Fruit fly (Drosophila melanogaster) whole organism, embryonic: ENCODE results near the gene ATPsynO.

Source experiments
- Antp ChIP-seq: fragments of 200-800 bp; sonication (Bioruptor generic); optimal IDR thresholded peaks from 3 replicates; lab custom pipeline; 2016; ENCODE audit warnings: missing biosample characterization, missing genetic modification characterization
- CG10979 ChIP-seq: fragments of 200-800 bp; sonication (Bioruptor generic); optimal IDR thresholded peaks from 2 replicates; lab custom pipeline; 2018; ENCODE audit warnings: missing biosample characterization, mild to moderate bottlenecking, missing genetic modification characterization, moderate library complexity
- CG13894 ChIP-seq: fragments of 200-800 bp; sonication (Bioruptor generic); optimal IDR thresholded peaks from 3 replicates; lab custom pipeline; 2018; ENCODE audit warnings: missing biosample characterization, mild to moderate bottlenecking, missing genetic modification characterization, moderate library complexity
- CG14710 ChIP-seq: fragments of 200-800 bp; sonication (Bioruptor generic); optimal IDR thresholded peaks from 3 replicates; lab custom pipeline; 2019; ENCODE audit warnings: missing biosample characterization, mild to moderate bottlenecking, missing genetic modification characterization, moderate library complexity
- CG16813 ChIP-seq: fragments of 200-800 bp; sonication (Bioruptor generic); IDR thresholded peaks from 3 replicates; pipeline ENCODE4 v1.3.6; 2022; ENCODE audit warnings: missing biosample characterization, missing genetic modification characterization; ENCODE audit not compliant: partially characterized antibody
- CG2202 ChIP-seq: fragments of 200-800 bp; sonication (Bioruptor generic); optimal IDR thresholded peaks from 2 replicates; lab custom pipeline; 2018; ENCODE audit warnings: missing biosample characterization, mild to moderate bottlenecking, missing genetic modification characterization
- CG30431 ChIP-seq: fragments of 200-800 bp; sonication (Bioruptor generic); optimal IDR thresholded peaks from 2 replicates; lab custom pipeline; 2017; ENCODE audit warnings: missing biosample characterization, missing genetic modification characterization
- CG31224 ChIP-seq: fragments of 200-800 bp; sonication (Bioruptor generic); IDR thresholded peaks from 2 replicates; pipeline ENCODE4 v1.3.6; 2022; ENCODE audit warnings: missing biosample characterization, missing genetic modification characterization
- CG33213 ChIP-seq: fragments of 200-800 bp; sonication (Bioruptor generic); optimal IDR thresholded peaks from 3 replicates; lab custom pipeline; 2016; ENCODE audit warnings: missing biosample characterization, missing genetic modification characterization
- CG33557 ChIP-seq: fragments of 200-800 bp; sonication (Bioruptor generic); optimal IDR thresholded peaks from 2 replicates; lab custom pipeline; 2019; ENCODE audit warnings: missing biosample characterization, mild to moderate bottlenecking, missing genetic modification characterization, moderate library complexity
- CG34422 ChIP-seq: fragments of 200-800 bp; sonication (Bioruptor generic); IDR thresholded peaks from 3 replicates; pipeline ENCODE4 v1.3.6; 2022; ENCODE audit warnings: missing biosample characterization, missing genetic modification characterization
- CG7372 ChIP-seq: fragments of 200-800 bp; sonication (Bioruptor generic); IDR thresholded peaks from 2 replicates; pipeline ENCODE4 v1.3.6; 2022; ENCODE audit warnings: missing biosample characterization, missing genetic modification characterization
- CG7987 ChIP-seq: fragments of 200-800 bp; sonication (Bioruptor generic); optimal IDR thresholded peaks from 2 replicates; lab custom pipeline; 2018; ENCODE audit warnings: missing biosample characterization, mild to moderate bottlenecking, missing genetic modification characterization, moderate library complexity
- CG9817 ChIP-seq: fragments of 200-800 bp; sonication (Bioruptor generic); optimal IDR thresholded peaks from 2 replicates; lab custom pipeline; 2018; ENCODE audit warnings: missing biosample characterization, mild to moderate bottlenecking, missing genetic modification characterization, moderate library complexity
- Drgx ChIP-seq: fragments of 200-800 bp; sonication (Bioruptor generic); IDR thresholded peaks from 2 replicates; pipeline ENCODE4 v1.3.6; 2022; ENCODE audit warnings: missing biosample characterization, missing genetic modification characterization
- Fer2 ChIP-seq: fragments of 200-800 bp; sonication (Bioruptor generic); optimal IDR thresholded peaks from 2 replicates; lab custom pipeline; 2018; ENCODE audit warnings: missing biosample characterization, mild to moderate bottlenecking, missing genetic modification characterization, moderate library complexity
- Hmr ChIP-seq: fragments of 200-800 bp; sonication (Bioruptor generic); optimal IDR thresholded peaks from 3 replicates; lab custom pipeline; 2017; ENCODE audit warnings: mild to moderate bottlenecking, missing biosample characterization, missing genetic modification reagents, missing genetic modification characterization
- Lhr ChIP-seq: fragments of 200-800 bp; sonication (Bioruptor generic); optimal IDR thresholded peaks from 3 replicates; lab custom pipeline; 2017; ENCODE audit warnings: mild to moderate bottlenecking, missing biosample characterization, missing genetic modification reagents, missing genetic modification characterization
- MTF-1 ChIP-seq: fragments of 200-800 bp; sonication (Bioruptor generic); optimal IDR thresholded peaks from 2 replicates; lab custom pipeline; 2018; ENCODE audit warnings: missing biosample characterization, mild to moderate bottlenecking, missing genetic modification characterization, borderline replicate concordance
- NC2α ChIP-seq: fragments of 200-800 bp; sonication (Bioruptor generic); optimal IDR thresholded peaks from 2 replicates; lab custom pipeline; 2016; ENCODE audit warnings: missing biosample characterization, missing genetic modification characterization
- NC2β ChIP-seq: fragments of 200-800 bp; sonication (Bioruptor generic); optimal IDR thresholded peaks from 2 replicates; lab custom pipeline; 2016; ENCODE audit warnings: missing biosample characterization, missing genetic modification characterization
- Pdp1 ChIP-seq, 2 experiments: fragments of 200-800 bp; sonication (Bioruptor generic); optimal IDR thresholded peaks; 3 replicates each; lab custom pipeline; 2016; ENCODE audit warnings: missing biosample characterization in 2 of 2, missing genetic modification characterization in 2 of 2, mild to moderate bottlenecking in 1 of 2, moderate library complexity in 1 of 2
- Ptx1 ChIP-seq: fragments of 200-800 bp; sonication (Bioruptor generic); IDR thresholded peaks from 2 replicates; pipeline ENCODE4 v1.3.6; 2022; ENCODE audit warnings: missing biosample characterization, missing genetic modification characterization
- Rx ChIP-seq: fragments of 200-800 bp; sonication (Bioruptor generic); IDR thresholded peaks from 2 replicates; pipeline ENCODE4 v1.3.6; 2022; ENCODE audit warnings: missing biosample characterization, missing genetic modification characterization
- Xbp1 ChIP-seq: fragments of 200-800 bp; sonication (Bioruptor generic); optimal IDR thresholded peaks from 3 replicates; lab custom pipeline; 2016; ENCODE audit warnings: missing biosample characterization, mild to moderate bottlenecking, missing genetic modification characterization
- bab2 ChIP-seq: fragments of 200-800 bp; sonication (Bioruptor generic); optimal IDR thresholded peaks from 2 replicates; lab custom pipeline; 2016; ENCODE audit warnings: missing biosample characterization, missing genetic modification characterization
- chinmo ChIP-seq: fragments of 200-800 bp; sonication (Bioruptor generic); IDR thresholded peaks from 4 replicates; pipeline ENCODE4 v1.3.6; 2022; ENCODE audit warnings: missing biosample characterization, missing genetic modification characterization; ENCODE audit not compliant: partially characterized antibody
- corto ChIP-seq: fragments of 200-800 bp; sonication (Bioruptor generic); optimal IDR thresholded peaks from 2 replicates; lab custom pipeline; 2016; ENCODE audit warnings: missing biosample characterization, mild to moderate bottlenecking, missing genetic modification characterization, moderate library complexity
- danr ChIP-seq: fragments of 200-800 bp; sonication (Bioruptor generic); IDR thresholded peaks from 2 replicates; pipeline ENCODE4 v1.3.6; 2022; ENCODE audit warnings: missing biosample characterization, missing genetic modification characterization
- ems ChIP-seq: fragments of 200-800 bp; sonication (Bioruptor generic); optimal IDR thresholded peaks from 3 replicates; lab custom pipeline; 2016; ENCODE audit warnings: missing biosample characterization, missing genetic modification characterization
- hb ChIP-seq: fragments of 200-800 bp; sonication (Bioruptor generic); IDR thresholded peaks from 3 replicates; pipeline ENCODE4 v1.3.6; 2022; ENCODE audit warnings: missing biosample characterization, missing genetic modification characterization; ENCODE audit not compliant: partially characterized antibody
- jigr1 ChIP-seq: fragments of 200-800 bp; sonication (Bioruptor generic); IDR thresholded peaks from 3 replicates; pipeline ENCODE4 v1.3.6; 2022; ENCODE audit warnings: missing biosample characterization, missing genetic modification characterization
- jumu ChIP-seq: fragments of 200-800 bp; sonication (Bioruptor generic); optimal IDR thresholded peaks from 3 replicates; lab custom pipeline; 2016; ENCODE audit warnings: missing biosample characterization, missing genetic modification characterization
- kay ChIP-seq: fragments of 200-800 bp; sonication (Bioruptor generic); optimal IDR thresholded peaks from 2 replicates; lab custom pipeline; 2016; ENCODE audit warnings: missing biosample characterization, missing genetic modification characterization
- knrl ChIP-seq: fragments of 200-800 bp; sonication (Bioruptor generic); IDR thresholded peaks from 3 replicates; pipeline ENCODE4 v1.3.6; 2022; ENCODE audit warnings: missing biosample characterization, missing genetic modification characterization; ENCODE audit not compliant: partially characterized antibody
- mirr ChIP-seq: fragments of 200-800 bp; sonication (Bioruptor generic); optimal IDR thresholded peaks from 3 replicates; lab custom pipeline; 2018; ENCODE audit warnings: missing biosample characterization, mild to moderate bottlenecking, missing genetic modification characterization
- nmo ChIP-seq: fragments of 200-800 bp; sonication (Bioruptor generic); optimal IDR thresholded peaks from 2 replicates; lab custom pipeline; 2018; ENCODE audit warnings: missing biosample characterization, mild to moderate bottlenecking, missing genetic modification characterization, moderate library complexity
- onecut ChIP-seq: fragments of 200-800 bp; sonication (Bioruptor generic); IDR thresholded peaks from 2 replicates; pipeline ENCODE4 v1.3.6; 2022; ENCODE audit warnings: missing biosample characterization, missing genetic modification characterization
- org-1 ChIP-seq: fragments of 200-800 bp; sonication (Bioruptor generic); optimal IDR thresholded peaks from 2 replicates; lab custom pipeline; 2017; ENCODE audit warnings: missing biosample characterization, missing genetic modification characterization
- prd ChIP-seq, 3 experiments: fragments of >200 bp in 2 of 3; fragments of 200-800 bp in 1 of 3; sonication (Bioruptor generic) in 1 of 3; optimal IDR thresholded peaks in 2 of 3; IDR thresholded peaks in 1 of 3; 2 replicates in 2 of 3; 3 replicates in 1 of 3; pipeline versions ENCODE4 v1.3.6 to Lab custom; 2017 to 2022; ENCODE audit warnings: missing biosample characterization in 1 of 3, missing genetic modification characterization in 1 of 3
- pzg ChIP-seq: fragments of 200-800 bp; sonication (Bioruptor generic); optimal IDR thresholded peaks from 3 replicates; lab custom pipeline; 2018; ENCODE audit warnings: missing biosample characterization, mild to moderate bottlenecking, missing genetic modification characterization, moderate library complexity
- sens-2 ChIP-seq: fragments of 200-800 bp; sonication (Bioruptor generic); IDR thresholded peaks from 2 replicates; pipeline ENCODE4 v1.3.6; 2022; ENCODE audit warnings: missing biosample characterization, missing genetic modification characterization
- tin ChIP-seq: fragments of 200-800 bp; sonication (Bioruptor generic); optimal IDR thresholded peaks from 3 replicates; lab custom pipeline; 2016; ENCODE audit warnings: missing biosample characterization, missing genetic modification characterization
- trh ChIP-seq: fragments of 200-800 bp; sonication (Bioruptor generic); optimal IDR thresholded peaks from 2 replicates; lab custom pipeline; 2016; ENCODE audit warnings: missing biosample characterization, missing genetic modification characterization
- twi ChIP-seq: fragments of 200-800 bp; optimal IDR thresholded peaks from 2 replicates; lab custom pipeline; 2019; ENCODE audit warnings: missing biosample characterization, mild to moderate bottlenecking, missing genetic modification characterization, moderate library complexity
- yki ChIP-seq: fragments of >200 bp; optimal IDR thresholded peaks from 3 replicates; lab custom pipeline; 2018
- zfh1 ChIP-seq: fragments of 200-800 bp; sonication (Bioruptor generic); IDR thresholded peaks from 3 replicates; pipeline ENCODE4 v1.3.6; 2022; ENCODE audit warnings: missing biosample characterization, missing genetic modification characterization

ATPsynO gene

DNA sequence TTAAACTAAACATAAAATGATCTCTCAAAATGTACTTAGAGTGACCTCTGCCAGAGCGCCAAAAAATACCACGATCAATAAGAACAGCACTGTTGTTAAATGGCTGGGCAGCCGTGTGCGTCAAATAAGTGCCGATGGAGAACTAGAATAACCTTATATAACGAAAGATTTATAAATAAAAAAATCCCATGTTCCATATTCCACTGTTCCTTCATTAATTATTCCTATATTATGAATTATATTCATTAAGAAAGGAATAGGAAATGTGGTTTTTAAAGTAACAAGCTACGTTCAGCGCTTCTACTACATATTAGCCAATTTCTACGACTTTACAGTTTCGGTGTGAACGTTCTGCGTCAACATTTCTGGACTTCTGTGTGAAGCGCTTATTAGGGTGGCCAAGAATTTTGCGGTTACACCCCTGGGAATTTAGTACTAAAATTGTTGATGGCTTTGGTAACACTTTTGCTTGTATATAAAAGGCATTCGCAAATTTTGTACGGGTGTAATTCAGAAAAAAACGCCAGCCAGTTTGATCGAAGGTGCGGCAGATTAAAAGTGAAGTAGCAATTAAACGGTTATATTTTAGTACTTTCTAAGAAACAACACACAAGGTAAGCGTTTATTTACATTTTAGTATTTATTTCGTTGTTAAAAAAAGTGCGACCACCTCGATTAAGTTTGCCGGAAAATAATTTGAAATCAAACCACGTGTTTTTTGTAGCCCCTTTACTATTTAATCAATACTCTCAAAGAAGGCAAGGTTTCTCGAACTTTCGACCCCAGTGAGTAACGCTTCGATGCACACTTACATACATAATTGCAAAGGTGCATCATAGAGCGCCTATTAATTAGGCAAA is 23.0 kb upstream of the ATPsynO start, which contains the start of the genes tefu and Hsc70-4 (continued):
- TF ChIP-seq Antp (GFP tag; lab: Kevin White, UChicago), result peak; percentile 69
- TF ChIP-seq CG33557, result peak; percentile 40
- no peak for TF ChIP-seq mirr
- TF ChIP-seq MTF-1, result peak; percentile 36
- peak; percentile 42; the same call in 1 of the 2 replicates for TF ChIP-seq Drgx (GFP tag; lab: Robert Waterston, UW)
- peak; percentile 53; the same call in 1 of the 2 replicates for TF ChIP-seq CG31224 (GFP tag; lab: Robert Waterston, UW)
- peak; percentile 79 for TF ChIP-seq ems (GFP tag; lab: Kevin White, UChicago)
- peak; percentile 14 for TF ChIP-seq Hmr
- peak; percentile 61 for TF ChIP-seq twi (tag; lab: Kevin White, UChicago)
- peak; percentile 57 for TF ChIP-seq CG10979 (tag; lab: Kevin White, UChicago)
- peak; percentile 40 for TF ChIP-seq CG2202 (tag; lab: Kevin White, UChicago)
- TF ChIP-seq Ptx1 (GFP tag; lab: Robert Waterston, UW), result peak; percentile 84
- TF ChIP-seq NC2β (GFP tag; lab: Kevin White, UChicago), result peak; percentile 69
- peak; percentile 70; the same call in 1 of the 2 replicates for TF ChIP-seq danr
- TF ChIP-seq trh (GFP tag; lab: Kevin White, UChicago), result peak; percentile 14
- TF ChIP-seq CG13894 (tag; lab: Kevin White, UChicago), result peak; percentile 76
- TF ChIP-seq CG7987 (GFP tag; lab: Kevin White, UChicago), result peak; percentile 14
- peak; percentile 85 for TF ChIP-seq onecut
- TF ChIP-seq Xbp1 (GFP tag; lab: Kevin White, UChicago), result peak; percentile 90
- peak; percentile 85 to 90 for TF ChIP-seq Pdp1 (GFP tag; optimal IDR thresholded peaks at IDR 0.05; lab: Kevin White, UChicago)
- TF ChIP-seq knrl, result peak; percentile 39; the same call in 1 of the 3 replicates
- TF ChIP-seq hb (GFP tag; lab: Robert Waterston, UW), result no peak
- peak; percentile 84 for TF ChIP-seq CG9817 (tag; lab: Kevin White, UChicago)
- TF ChIP-seq CG30431, result peak; percentile 80
- TF ChIP-seq bab2, result peak; percentile 55
- TF ChIP-seq jumu (GFP tag; lab: Kevin White, UChicago), result peak; percentile 78
- TF ChIP-seq prd (optimal IDR thresholded peaks at IDR 0.05; lab: Kevin White, UChicago), result no peak
- TF ChIP-seq prd (GFP tag; IDR thresholded peaks at IDR 0.05; lab: Robert Waterston, UW), result peak; percentile 88
- peak; percentile 91 for TF ChIP-seq pzg (GFP tag; lab: Kevin White, UChicago)
- peak; percentile 76 for TF ChIP-seq NC2α (GFP tag; lab: Kevin White, UChicago)
- TF ChIP-seq corto (GFP tag; lab: Kevin White, UChicago), result no peak
- peak; percentile 68 for TF ChIP-seq Rx (GFP tag; lab: Robert Waterston, UW)
- TF ChIP-seq yki (lab: Kevin White, UChicago), result no peak
- no peak for TF ChIP-seq sens-2 (GFP tag; lab: Robert Waterston, UW)
- TF ChIP-seq zfh1 (GFP tag; lab: Robert Waterston, UW), result peak; percentile 63; the same call in 1 of the 3 replicates
- peak; percentile 95 for TF ChIP-seq Lhr (GFP tag; lab: Kevin White, UChicago)
- TF ChIP-seq jigr1, result peak; percentile 69; the same call in 2 of the 3 replicates
- no peak for TF ChIP-seq org-1
- peak; percentile 89 for TF ChIP-seq nmo
- peak; percentile 73 for TF ChIP-seq CG7372 (GFP tag; lab: Robert Waterston, UW)
- TF ChIP-seq CG33213, result peak; percentile 55
- TF ChIP-seq kay (GFP tag; lab: Kevin White, UChicago), result peak; percentile 18
- peak; percentile 21 for TF ChIP-seq Fer2 (tag; lab: Kevin White, UChicago)
- no peak for TF ChIP-seq CG16813 (GFP tag; lab: Robert Waterston, UW)
- TF ChIP-seq chinmo, result peak; percentile 63; the same call in 1 of the 4 replicates
- TF ChIP-seq CG14710 (tag; lab: Kevin White, UChicago), result peak; percentile 92
- peak; percentile 78 for TF ChIP-seq tin (GFP tag; lab: Kevin White, UChicago)
- TF ChIP-seq CG34422 (GFP tag; lab: Robert Waterston, UW), result peak; percentile 80
